Fruit fly (Drosophila melanogaster) whole organism, wandering third instar larva: ENCODE results near the gene oxt.
A peak's percentile ranks its signal among the peaks of the same experiment; 100 is the strongest.

ENCODE experiments used
- CG32264 ChIP-seq: fragments of 200-800 bp; sonication (Bioruptor generic); optimal IDR thresholded peaks from 2 replicates; lab custom pipeline; 2016; ENCODE audit warnings: missing biosample characterization, missing genetic modification characterization
- Dfd ChIP-seq: fragments of >200 bp; optimal IDR thresholded peaks from 2 replicates; lab custom pipeline; 2017; ENCODE audit warnings: missing biosample characterization, missing genetic modification characterization
- HLH106 ChIP-seq: fragments of 200-800 bp; optimal IDR thresholded peaks from 3 replicates; lab custom pipeline; 2019; ENCODE audit warnings: missing biosample characterization, mild to moderate bottlenecking, missing genetic modification characterization, moderate library complexity
- Hr78 ChIP-seq: fragments of >200 bp; optimal IDR thresholded peaks from 2 replicates; lab custom pipeline; 2017; ENCODE audit warnings: missing biosample characterization, missing genetic modification characterization
- Jra ChIP-seq: sonication (Bioruptor generic); optimal IDR thresholded peaks from 2 replicates; lab custom pipeline; 2016; ENCODE audit warnings: missing biosample characterization, missing genetic modification characterization
- Mio ChIP-seq: sonication (Bioruptor generic); optimal IDR thresholded peaks from 2 replicates; lab custom pipeline; 2016; ENCODE audit warnings: missing biosample characterization, missing genetic modification characterization
- Myc ChIP-seq: fragments of >200 bp; optimal IDR thresholded peaks from 2 replicates; lab custom pipeline; 2017
- N ChIP-seq: fragments of >200 bp; optimal IDR thresholded peaks from 2 replicates; lab custom pipeline; 2018; ENCODE audit warnings: missing biosample characterization, missing external identifiers, missing genetic modification characterization
- Vsx2 ChIP-seq: fragments of 200-300, 225-300 bp; sonication (Bioruptor generic); optimal IDR thresholded peaks from 2 replicates; lab custom pipeline; 2018; ENCODE audit warnings: missing biosample characterization, missing genetic modification characterization; ENCODE audit not compliant: partially characterized antibody
- br ChIP-seq: fragments of 200-800 bp; sonication (Bioruptor generic); optimal IDR thresholded peaks from 2 replicates; lab custom pipeline; 2016; ENCODE audit warnings: missing biosample characterization, missing genetic modification characterization
- brk ChIP-seq: fragments of 200-800 bp; sonication (Bioruptor generic); optimal IDR thresholded peaks from 2 replicates; lab custom pipeline; 2016; ENCODE audit warnings: missing biosample characterization, mild to moderate bottlenecking, missing genetic modification characterization
- dl ChIP-seq, 2 experiments: fragments of 175-275, 200-275 bp in 1 of 2; fragments of 200-275 bp in 1 of 2; sonication (Bioruptor generic); optimal IDR thresholded peaks; lab custom pipeline; 2018; ENCODE audit warnings: mild to moderate bottlenecking in 2 of 2, missing biosample characterization in 2 of 2, missing genetic modification characterization in 2 of 2, moderate library complexity in 2 of 2; ENCODE audit not compliant: partially characterized antibody in 2 of 2, insufficient read depth in 1 of 2
- dmrt93B ChIP-seq: fragments of 200-800 bp; sonication (Bioruptor generic); optimal IDR thresholded peaks from 2 replicates; lab custom pipeline; 2018; ENCODE audit warnings: missing biosample characterization, mild to moderate bottlenecking, missing genetic modification characterization
- foxo ChIP-seq, 2 experiments: fragments of 200-800 bp; sonication (Bioruptor generic); optimal IDR thresholded peaks; 2 replicates in 1 of 2; 3 replicates in 1 of 2; lab custom pipeline; 2016 to 2017; ENCODE audit warnings: missing biosample characterization in 2 of 2, missing genetic modification characterization in 2 of 2
- psq ChIP-seq: fragments of 200-800 bp; sonication (Bioruptor generic); optimal IDR thresholded peaks from 3 replicates; lab custom pipeline; 2017; ENCODE audit warnings: missing biosample characterization, mild to moderate bottlenecking, missing genetic modification characterization, moderate library complexity

Gene oxt

DNA sequence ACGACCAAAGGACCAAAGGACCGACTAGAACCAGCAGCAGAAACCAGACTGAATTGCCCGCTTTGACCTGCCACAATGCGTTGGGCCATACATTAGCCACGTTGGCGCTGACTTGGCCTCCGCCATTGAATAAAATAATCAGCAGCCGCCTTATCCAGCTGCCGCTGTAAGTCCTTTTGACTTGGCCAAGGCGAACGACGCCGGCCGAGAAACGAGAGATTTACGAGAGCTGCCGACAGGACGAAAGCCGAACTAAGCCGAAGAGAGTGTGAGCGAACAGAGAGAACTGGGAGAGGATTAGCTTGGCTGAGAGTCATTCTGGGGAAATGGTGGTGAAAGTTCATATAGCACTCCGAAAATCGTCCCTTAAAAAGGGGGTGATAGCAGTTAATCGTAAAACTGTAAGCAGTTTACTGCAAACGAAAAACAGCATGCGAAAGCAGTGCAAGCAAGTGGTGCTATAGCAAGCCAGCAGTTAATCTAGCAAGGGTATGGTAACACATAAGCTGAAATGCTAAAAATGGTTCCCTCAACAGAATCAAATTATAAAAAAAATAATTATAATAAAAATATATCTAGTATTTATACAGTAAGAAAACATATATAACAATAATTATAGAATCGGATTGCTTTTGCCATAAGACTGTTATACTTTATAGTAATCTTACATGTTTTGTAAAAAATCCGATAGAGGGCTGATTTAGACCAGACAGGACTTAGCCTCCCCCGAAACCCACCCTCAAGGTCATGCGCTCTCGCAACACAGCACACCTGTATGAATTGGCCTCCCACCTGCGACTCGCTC lies 33.9 kb downstream of the oxt start:
- TF ChIP-seq Myc (lab: Kevin White, UChicago) (peak; percentile 46), Jra (no peak)

DNA sequence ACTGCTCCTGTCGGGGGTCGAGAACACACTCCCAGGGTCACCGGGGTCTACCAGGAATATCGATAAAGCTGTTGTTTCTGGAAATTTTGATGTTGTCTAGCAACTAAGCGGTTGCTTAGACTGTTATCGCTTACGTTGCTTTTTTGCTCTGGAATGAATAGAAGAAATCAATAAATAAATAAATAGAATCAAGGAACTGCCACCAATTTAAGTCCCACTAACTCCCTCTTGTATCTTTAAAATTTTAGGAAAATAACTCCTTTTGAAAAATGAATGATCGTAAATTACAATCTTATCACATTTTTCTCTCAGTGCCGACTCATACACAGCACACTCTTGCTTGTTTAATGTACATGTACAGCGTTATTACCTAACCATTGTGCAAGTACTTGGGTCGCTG lies 50.1 kb downstream of the oxt start, which contains the start of gene CG15878:
CG15878 (minus strand) TSS at position 101 of the 400 bp plus-strand sequence.
- TF ChIP-seq Vsx2 (GFP tag; lab: Kevin White, UChicago) (no peak), Hr78 (GFP tag; lab: Kevin White, UChicago) (no peak), foxo (GFP tag; optimal IDR thresholded peaks at IDR 0.05; lab: Kevin White, UChicago) (no peak), psq (GFP tag; lab: Kevin White, UChicago) (no peak), CG32264 (GFP tag; lab: Kevin White, UChicago) (no peak), br (GFP tag; lab: Kevin White, UChicago) (no peak), HLH106 (tag; lab: Kevin White, UChicago) (no peak), Dfd (GFP tag; lab: Kevin White, UChicago) (no peak), Mio (GFP tag; lab: Kevin White, UChicago) (no peak), dmrt93B (GFP tag; lab: Kevin White, UChicago) (no peak), brk (GFP tag; lab: Kevin White, UChicago) (no peak), N (GFP tag; lab: Kevin White, UChicago) (no peak), dl (GFP tag; optimal IDR thresholded peaks at IDR 0.05; lab: Kevin White, UChicago; ENCODE audit: insufficient read depth in 1 of 2, partially characterized antibody in 2 of 2) (no peak)
